Worm (Caenorhabditis elegans) whole organism, mixed stage, embryonic: ENCODE results near the gene Y17G7B.17.

Experiments used
- lin-32 ChIP-seq: fragments of 200-800 bp; sonication (Bioruptor generic); optimal IDR thresholded peaks from 2 replicates; lab custom pipeline; 2018; ENCODE audit warnings: mild to moderate bottlenecking, missing genetic modification characterization, missing compliant biosample characterization
- nhr-76 ChIP-seq: sonication (generic microtip); optimal IDR thresholded peaks from 2 replicates; lab custom pipeline; 2017; ENCODE audit warnings: missing biosample characterization, missing genetic modification characterization
- ztf-11 ChIP-seq: fragments of 150-350 bp; optimal IDR thresholded peaks from 2 replicates; lab custom pipeline; 2014; ENCODE audit warnings: missing biosample characterization, missing genetic modification characterization

DNA sequence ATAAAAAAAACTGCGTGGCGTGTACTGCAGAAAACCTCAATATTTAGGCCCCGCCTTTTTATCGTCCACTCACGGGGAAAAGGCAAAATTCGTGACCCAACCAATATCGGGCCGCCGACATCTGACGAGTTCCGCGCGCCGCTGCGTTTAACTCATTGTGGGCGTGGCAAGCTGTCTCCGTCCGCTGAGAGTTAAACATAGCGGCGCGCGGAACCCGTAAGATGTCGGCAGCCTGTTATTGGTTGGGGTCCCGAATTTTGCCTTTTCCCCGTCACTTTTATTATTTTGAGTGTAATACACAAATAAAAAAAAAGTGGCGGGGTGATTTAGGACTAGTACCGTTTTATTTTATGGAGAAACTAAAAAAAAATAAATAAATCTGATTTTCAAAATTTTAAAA is 23.4 kb downstream of the Y17G7B.17 start:
- TF ChIP-seq nhr-76 (tag; lab: Kevin White, UChicago), result no peak
- TF ChIP-seq ztf-11 (tag; lab: Kevin White, UChicago), result no peak
- no peak for TF ChIP-seq lin-32 (GFP tag; lab: Kevin White, UChicago)
